Fruit fly (Drosophila melanogaster) whole organism, adult: ENCODE data around the gene CG46335.

ENCODE experiments used
- CG11617 ChIP-seq: fragments of 200-800 bp; sonication (Bioruptor generic); optimal IDR thresholded peaks from 2 replicates; lab custom pipeline; 2017; ENCODE audit warnings: mild to moderate bottlenecking, missing biosample characterization, missing genetic modification reagents, missing genetic modification characterization
- CG12768 ChIP-seq: fragments of 200-800 bp; sonication (Bioruptor generic); optimal IDR thresholded peaks from 2 replicates; lab custom pipeline; 2017; ENCODE audit warnings: missing biosample characterization, missing genetic modification characterization, mild to moderate bottlenecking, moderate library complexity, missing genetic modification reagents
- CG14711 ChIP-seq: fragments of 200-800 bp; sonication (Bioruptor generic); optimal IDR thresholded peaks from 2 replicates; lab custom pipeline; 2018; ENCODE audit warnings: missing biosample characterization, mild to moderate bottlenecking, missing genetic modification characterization, moderate library complexity
- CG1620 ChIP-seq: fragments of 200-800 bp; sonication (Bioruptor generic); optimal IDR thresholded peaks from 2 replicates; lab custom pipeline; 2016; ENCODE audit warnings: missing biosample characterization, missing genetic modification characterization
- CG33017 ChIP-seq: fragments of 200-800 bp; sonication (Bioruptor generic); optimal IDR thresholded peaks from 2 replicates; lab custom pipeline; 2018; ENCODE audit warnings: missing biosample characterization, mild to moderate bottlenecking, missing genetic modification characterization, moderate library complexity
- CG5204 ChIP-seq: fragments of 200-800 bp; sonication (Bioruptor generic); optimal IDR thresholded peaks from 2 replicates; lab custom pipeline; 2016; ENCODE audit warnings: missing biosample characterization, missing genetic modification characterization
- CG7045 ChIP-seq: fragments of 200-800 bp; sonication (Bioruptor generic); optimal IDR thresholded peaks from 2 replicates; lab custom pipeline; 2017; ENCODE audit warnings: missing biosample characterization, mild to moderate bottlenecking, missing genetic modification characterization
- CG7101 ChIP-seq: fragments of 200-800 bp; sonication (Bioruptor generic); optimal IDR thresholded peaks from 2 replicates; lab custom pipeline; 2018; ENCODE audit warnings: missing biosample characterization, mild to moderate bottlenecking, missing genetic modification characterization, moderate library complexity
- Clk ChIP-seq: fragments of 200-800 bp; sonication (Bioruptor generic); optimal IDR thresholded peaks from 2 replicates; lab custom pipeline; 2017; ENCODE audit warnings: missing biosample characterization, missing genetic modification characterization
- Crg-1 ChIP-seq: fragments of 200-800 bp; sonication (Bioruptor generic); optimal IDR thresholded peaks from 2 replicates; lab custom pipeline; 2016; ENCODE audit warnings: missing biosample characterization, missing genetic modification characterization
- Hr96 ChIP-seq: fragments of 200-800 bp; sonication (Bioruptor generic); optimal IDR thresholded peaks from 2 replicates; lab custom pipeline; 2016; ENCODE audit warnings: missing biosample characterization, missing genetic modification characterization
- Mnt ChIP-seq: fragments of 200-800 bp; sonication (Bioruptor generic); optimal IDR thresholded peaks from 2 replicates; lab custom pipeline; 2016; ENCODE audit warnings: missing biosample characterization, mild to moderate bottlenecking, missing genetic modification characterization
- bab1 ChIP-seq: fragments of 200-800 bp; sonication (Bioruptor generic); optimal IDR thresholded peaks from 3 replicates; lab custom pipeline; 2019; ENCODE audit warnings: missing biosample characterization, mild to moderate bottlenecking, missing genetic modification characterization, moderate library complexity
- cic ChIP-seq: fragments of 200-800 bp; sonication (Bioruptor generic); optimal IDR thresholded peaks from 2 replicates; lab custom pipeline; 2017; ENCODE audit warnings: missing biosample characterization, mild to moderate bottlenecking, missing genetic modification characterization, moderate library complexity
- cnc ChIP-seq, 2 experiments: fragments of >200 bp; optimal IDR thresholded peaks; 2 replicates each; lab custom pipeline; 2017
- kay ChIP-seq: fragments of 200-800 bp; sonication (Bioruptor generic); peaks from one replicate; lab custom pipeline; 2016; ENCODE audit warnings: missing biosample characterization, missing genetic modification characterization, borderline replicate concordance
- ovo ChIP-seq: fragments of 200-800 bp; sonication (Bioruptor generic); optimal IDR thresholded peaks from 2 replicates; lab custom pipeline; 2016; ENCODE audit warnings: missing biosample characterization, missing genetic modification characterization
- tj ChIP-seq: fragments of 200-800 bp; sonication (Bioruptor generic); optimal IDR thresholded peaks from 3 replicates; lab custom pipeline; 2017; ENCODE audit warnings: missing biosample characterization, mild to moderate bottlenecking, missing genetic modification characterization, moderate library complexity
- toe ChIP-seq: fragments of 200-800 bp; sonication (Bioruptor generic); optimal IDR thresholded peaks from 2 replicates; lab custom pipeline; 2016; ENCODE audit warnings: missing biosample characterization, missing genetic modification characterization

Gene CG46335

dm6 chr3R:27330782-27331181 is 37.7 kb downstream of the CG46335 start, which contains the start of gene CG3330:
Gene CG3330, minus strand, starts transcription at chr3R:27330882.
- no peak for TF ChIP-seq toe
- TF ChIP-seq cnc (optimal IDR thresholded peaks at IDR 0.05; lab: Kevin White, UChicago), result no peak
- no peak for TF ChIP-seq cic (GFP tag; lab: Kevin White, UChicago)
- TF ChIP-seq tj (GFP tag; lab: Kevin White, UChicago), result no peak
- TF ChIP-seq ovo (GFP tag; lab: Kevin White, UChicago), result no peak
- no peak for TF ChIP-seq CG14711
- no peak for TF ChIP-seq CG33017 (tag; lab: Kevin White, UChicago)
- TF ChIP-seq Crg-1 (GFP tag; lab: Kevin White, UChicago), result no peak
- TF ChIP-seq Hr96 (GFP tag; lab: Kevin White, UChicago), result no peak
- no peak for TF ChIP-seq Clk (GFP tag; lab: Kevin White, UChicago)
- no peak for TF ChIP-seq CG12768 (GFP tag; lab: Kevin White, UChicago)
- no peak for TF ChIP-seq CG5204 (GFP tag; lab: Kevin White, UChicago)
- no peak for TF ChIP-seq CG1620 (GFP tag; lab: Kevin White, UChicago)
- TF ChIP-seq CG11617 (GFP tag; lab: Kevin White, UChicago), result no peak
- no peak for TF ChIP-seq kay (GFP tag; lab: Kevin White, UChicago)
- TF ChIP-seq bab1, result no peak
- TF ChIP-seq CG7101 (tag; lab: Kevin White, UChicago), result no peak
- no peak for TF ChIP-seq Mnt (GFP tag; lab: Kevin White, UChicago)
- TF ChIP-seq CG7045 (GFP tag; lab: Kevin White, UChicago), result no peak

DNA sequence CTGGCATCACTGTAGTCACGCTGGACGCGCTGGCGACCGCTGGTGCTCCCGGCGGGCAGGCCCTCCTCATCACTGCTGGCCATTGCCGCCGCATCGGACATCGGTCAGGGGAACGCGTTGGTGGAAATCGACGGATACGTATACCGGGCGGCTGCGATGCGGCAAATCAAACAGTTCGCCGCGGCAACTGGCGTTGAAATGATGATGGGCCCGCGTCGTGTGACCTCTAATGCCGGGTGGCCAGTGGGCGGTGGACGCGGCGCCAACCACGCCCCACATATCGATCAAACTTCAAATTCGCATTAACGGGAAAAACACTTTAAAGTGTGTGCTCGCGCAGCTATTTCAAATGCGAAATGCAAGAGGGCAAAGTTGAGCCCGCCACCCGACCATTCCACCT is 46.3 kb downstream of the CG46335 start, which contains the start of gene CG3339:
CG3339 (minus strand) TSS at position 101 of the 400 bp plus-strand sequence.
- no peak for TF ChIP-seq toe
- no peak for TF ChIP-seq tj (GFP tag; lab: Kevin White, UChicago)
- no peak for TF ChIP-seq CG7101 (tag; lab: Kevin White, UChicago)
- no peak for TF ChIP-seq Clk (GFP tag; lab: Kevin White, UChicago)
- no peak for TF ChIP-seq cnc (optimal IDR thresholded peaks at IDR 0.05; lab: Kevin White, UChicago)
- TF ChIP-seq Crg-1 (GFP tag; lab: Kevin White, UChicago), result no peak
- no peak for TF ChIP-seq CG5204 (GFP tag; lab: Kevin White, UChicago)
- TF ChIP-seq Mnt (GFP tag; lab: Kevin White, UChicago), result no peak
- TF ChIP-seq CG7045 (GFP tag; lab: Kevin White, UChicago), result no peak
